Worm (Caenorhabditis elegans): ENCODE measurements around the gene coh-4.
"Not testable (repeated sequence)": the region's sequence is repeated elsewhere in the genome, so short reads cannot be mapped to it uniquely, and the experiment has no call there.

Gene coh-4

DNA sequence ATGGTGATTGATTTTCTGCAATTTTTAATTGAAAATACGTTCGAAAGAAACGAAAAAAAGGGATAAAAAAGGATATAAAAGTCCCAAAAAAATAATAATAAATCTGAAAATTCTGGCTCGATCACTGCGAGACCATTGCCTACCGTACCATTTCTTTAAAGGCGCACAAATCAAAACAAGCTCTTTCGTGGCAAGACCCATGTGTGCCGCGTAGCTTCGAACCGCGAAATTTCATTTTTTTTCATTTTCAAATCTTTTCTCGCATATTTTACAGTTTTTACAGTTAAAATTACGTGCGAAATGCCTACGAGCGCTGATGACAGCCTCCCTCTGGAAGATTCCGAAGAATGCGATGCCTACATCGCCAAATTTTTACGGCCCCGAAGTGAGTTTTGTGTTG is at the start of gene coh-4, which contains the start of gene pid-5:
coh-4 (minus strand) TSS at position 17 of the 400 bp plus-strand sequence.
pid-5 (plus strand) TSS at position 259 of the 400 bp plus-strand sequence.
- TF ChIP-seq unc-62 (GFP tag; optimal IDR thresholded peaks at IDR 0.05) (no peak), tbx-2 (tag; optimal IDR thresholded peaks at IDR 0.05) (no peak), fkh-2 (tag; optimal IDR thresholded peaks at IDR 0.05) (no peak), ceh-28 (tag; optimal IDR thresholded peaks at IDR 0.05) (no peak), lin-15B (tag; optimal IDR thresholded peaks at IDR 0.05) (no peak), R02D3.7 (tag; optimal IDR thresholded peaks at IDR 0.05) (no peak), nhr-67 (tag; optimal IDR thresholded peaks at IDR 0.05) (no peak), ztf-11 (tag; optimal IDR thresholded peaks at IDR 0.05) (no peak), ceh-9 (tag; optimal IDR thresholded peaks at IDR 0.05) (no peak), ceh-16 (tag; optimal IDR thresholded peaks at IDR 0.05) (no peak), nhr-23 (tag; optimal IDR thresholded peaks at IDR 0.05) (no peak), elt-2 (tag; optimal IDR thresholded peaks at IDR 0.05) (no peak), lsy-12 (tag; optimal IDR thresholded peaks at IDR 0.05) (no peak), eor-1 (tag; optimal IDR thresholded peaks at IDR 0.05) (no peak), nhr-77 (tag; optimal IDR thresholded peaks at IDR 0.05) (no peak)

DNA sequence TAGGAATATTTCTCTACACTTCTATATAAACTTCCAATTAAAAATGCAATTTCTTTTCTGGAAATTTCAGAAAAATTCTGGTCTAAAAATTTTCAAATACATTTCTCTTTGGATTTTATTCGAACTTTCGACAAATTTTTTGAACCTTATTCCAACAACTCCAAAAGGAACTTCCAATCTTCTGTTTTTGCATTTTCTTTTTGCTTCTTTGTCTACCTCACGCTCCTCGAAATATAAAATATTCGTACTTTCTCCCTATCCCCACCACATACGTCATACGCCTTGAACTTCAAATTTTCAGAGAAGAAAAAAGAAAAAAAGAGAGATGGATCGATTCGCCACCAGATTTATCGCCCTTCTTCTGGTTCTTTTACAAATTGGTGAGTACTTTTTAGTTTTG is 43.9 kb upstream of the coh-4 start, which contains the start of gene nlp-9:
nlp-9 (plus strand) TSS at position 301 of the 400 bp plus-strand sequence.
- no peak for TF ChIP-seq nhr-28 (tag; optimal IDR thresholded peaks at IDR 0.05)
- TF ChIP-seq mml-1 (tag; optimal IDR thresholded peaks at IDR 0.05), result no peak
- no peak for TF ChIP-seq sea-2 (GFP tag; optimal IDR thresholded peaks at IDR 0.05)
- TF ChIP-seq pha-4 (tag; optimal IDR thresholded peaks at IDR 0.05), result no peak
- TF ChIP-seq ztf-4 (tag; optimal IDR thresholded peaks at IDR 0.05), result no peak
- TF ChIP-seq daf-12 (tag; optimal IDR thresholded peaks at IDR 0.05), result no peak
- TF ChIP-seq jun-1 (tag; optimal IDR thresholded peaks at IDR 0.05), result no peak
- TF ChIP-seq elt-1 (tag; optimal IDR thresholded peaks at IDR 0.05), result no peak
- TF ChIP-seq eor-1 (tag; optimal IDR thresholded peaks at IDR 0.05), result no peak
- TF ChIP-seq nhr-12 (tag; optimal IDR thresholded peaks at IDR 0.05), result no peak
- TF ChIP-seq aly-2 (tag; optimal IDR thresholded peaks at IDR 0.05), result no peak

- TF ChIP-seq nfya-1 (tag; optimal IDR thresholded peaks at IDR 0.05; ENCODE audit: insufficient read depth) (peak; percentile 10), elt-1 (tag; optimal IDR thresholded peaks at IDR 0.05) (peak; percentile 46), nhr-28 (tag; optimal IDR thresholded peaks at IDR 0.05) (no peak), lin-39 (tag; optimal IDR thresholded peaks at IDR 0.05) (peak; percentile 24)
These were observed 42.8 kb upstream of the coh-4 start for ce11 chrV:4218268-4218667.

- no peak for TF ChIP-seq nhr-23 (tag; optimal IDR thresholded peaks at IDR 0.05)
- no peak for TF ChIP-seq mml-1 (tag; optimal IDR thresholded peaks at IDR 0.05)
- TF ChIP-seq ceh-28 (tag; optimal IDR thresholded peaks at IDR 0.05), result no peak
- no peak for TF ChIP-seq nhr-77 (tag; optimal IDR thresholded peaks at IDR 0.05)
- TF ChIP-seq elt-3 (tag; optimal IDR thresholded peaks at IDR 0.05), result no peak
- TF ChIP-seq nhr-76 (tag; optimal IDR thresholded peaks at IDR 0.05), result no peak
- no peak for TF ChIP-seq sea-2 (GFP tag; optimal IDR thresholded peaks at IDR 0.05)
- TF ChIP-seq ztf-4 (tag; optimal IDR thresholded peaks at IDR 0.05), result no peak
- no peak for TF ChIP-seq lin-15B (tag; optimal IDR thresholded peaks at IDR 0.05)
- no peak for TF ChIP-seq nhr-43 (tag; optimal IDR thresholded peaks at IDR 0.05; ENCODE audit: poor library complexity, severe bottlenecking)
- no peak for TF ChIP-seq ceh-82 (tag; optimal IDR thresholded peaks at IDR 0.05)
- TF ChIP-seq skn-1 (tag; optimal IDR thresholded peaks at IDR 0.05), result no peak
These were observed 41.5 kb upstream of the coh-4 start for ce11 chrV:4216902-4217301.

ce11 chrV:4215856-4216255 is 40.4 kb upstream of the coh-4 start, which contains the start of gene H43I07.4:
Gene H43I07.4 (plus strand): TSS chrV:4216156.
- TF ChIP-seq ceh-9, skn-1, ztf-11 (tag; optimal IDR thresholded peaks at IDR 0.05): not testable (repeated sequence)

DNA sequence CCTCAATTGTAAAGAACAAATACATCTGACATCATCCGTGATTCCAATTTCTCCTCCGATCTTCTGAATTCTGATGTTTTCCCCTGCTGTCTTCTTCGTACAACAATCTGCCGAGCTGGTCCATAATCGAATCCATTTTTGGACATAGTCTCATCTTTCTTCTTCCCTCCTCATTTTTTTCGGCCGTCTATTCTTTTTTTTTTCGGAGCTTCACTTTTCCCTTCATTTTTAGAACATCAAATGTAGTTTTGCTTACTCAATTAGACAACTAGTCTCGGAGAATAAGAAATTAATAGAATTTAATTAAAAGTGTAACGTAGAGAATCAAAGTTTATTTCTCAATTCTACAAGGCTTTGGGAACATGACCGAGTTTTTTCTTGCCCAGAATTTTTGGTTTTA is 36.1 kb upstream of the coh-4 start:
- TF ChIP-seq fkh-10 (GFP tag; optimal IDR thresholded peaks at IDR 0.05) (peak; percentile 75), pha-4 (tag; optimal IDR thresholded peaks at IDR 0.05) (no peak), elt-2 (tag; optimal IDR thresholded peaks at IDR 0.05) (no peak)
